Fruit fly (Drosophila melanogaster) whole organism, embryonic: ENCODE results near the gene CG5639.

Source experiments
- Ada2b ChIP-seq: fragments of 200-800 bp; sonication (Bioruptor generic); IDR thresholded peaks from 2 replicates; pipeline ENCODE4 v1.3.6; 2022; ENCODE audit warnings: missing biosample characterization, missing genetic modification characterization
- Adf1 ChIP-seq: fragments of 200-800 bp; sonication (Bioruptor generic); IDR thresholded peaks from 2 replicates; pipeline ENCODE4 v1.3.6; 2022; ENCODE audit warnings: missing biosample characterization, missing genetic modification characterization
- Antp ChIP-seq: fragments of 200-800 bp; sonication (Bioruptor generic); optimal IDR thresholded peaks from 3 replicates; lab custom pipeline; 2016; ENCODE audit warnings: missing biosample characterization, missing genetic modification characterization
- CG11504 ChIP-seq: fragments of 200-800 bp; sonication (Bioruptor generic); optimal IDR thresholded peaks from 3 replicates; lab custom pipeline; 2019; ENCODE audit warnings: missing biosample characterization, mild to moderate bottlenecking, missing genetic modification characterization, moderate library complexity
- CG11696 ChIP-seq: fragments of 200-800 bp; sonication (Bioruptor generic); IDR thresholded peaks from 2 replicates; pipeline ENCODE4 v1.3.6; 2022; ENCODE audit warnings: missing biosample characterization, missing genetic modification characterization
- CG12219 ChIP-seq: fragments of 200-800 bp; sonication (Bioruptor generic); optimal IDR thresholded peaks from 3 replicates; lab custom pipeline; 2018; ENCODE audit warnings: missing biosample characterization, mild to moderate bottlenecking, missing genetic modification characterization
- CG12236 ChIP-seq: fragments of 200-800 bp; sonication (Bioruptor generic); optimal IDR thresholded peaks from 2 replicates; lab custom pipeline; 2016; ENCODE audit warnings: missing biosample characterization, missing genetic modification characterization
- CG12391 ChIP-seq: fragments of 200-800 bp; sonication (Bioruptor generic); optimal IDR thresholded peaks from 3 replicates; lab custom pipeline; 2018; ENCODE audit warnings: missing biosample characterization, mild to moderate bottlenecking, missing genetic modification characterization, moderate library complexity
- CG13424 ChIP-seq: fragments of 200-800 bp; sonication (Bioruptor generic); optimal IDR thresholded peaks from 2 replicates; lab custom pipeline; 2019; ENCODE audit warnings: missing biosample characterization, mild to moderate bottlenecking, missing genetic modification characterization, moderate library complexity
- CG15696 ChIP-seq: fragments of 200-800 bp; sonication (Bioruptor generic); optimal IDR thresholded peaks from 2 replicates; lab custom pipeline; 2019; ENCODE audit warnings: missing biosample characterization, mild to moderate bottlenecking, missing genetic modification characterization, moderate library complexity
- CG16813 ChIP-seq: fragments of 200-800 bp; sonication (Bioruptor generic); IDR thresholded peaks from 3 replicates; pipeline ENCODE4 v1.3.6; 2022; ENCODE audit warnings: missing biosample characterization, missing genetic modification characterization; ENCODE audit not compliant: partially characterized antibody
- CG17361 ChIP-seq: fragments of 200-800 bp; sonication (Bioruptor generic); IDR thresholded peaks from 3 replicates; pipeline ENCODE4 v1.3.6; 2022; ENCODE audit warnings: missing biosample characterization, missing genetic modification characterization
- CG1832 ChIP-seq: fragments of 200-800 bp; sonication (Bioruptor generic); optimal IDR thresholded peaks from 2 replicates; lab custom pipeline; 2017; ENCODE audit warnings: missing biosample characterization, mild to moderate bottlenecking, missing genetic modification characterization, inconsistent platforms
- CG2889 ChIP-seq: fragments of 200-800 bp; sonication (Bioruptor generic); IDR thresholded peaks from 3 replicates; pipeline ENCODE4 v1.3.6; 2022; ENCODE audit warnings: missing biosample characterization, missing genetic modification characterization
- CG31365 ChIP-seq: fragments of 200-800 bp; sonication (Bioruptor generic); optimal IDR thresholded peaks from 2 replicates; lab custom pipeline; 2018; ENCODE audit warnings: missing biosample characterization, mild to moderate bottlenecking, missing genetic modification characterization
- CG31388 ChIP-seq: fragments of 200-800 bp; sonication (Bioruptor generic); optimal IDR thresholded peaks from 2 replicates; lab custom pipeline; 2016; ENCODE audit warnings: missing biosample characterization, missing genetic modification characterization
- CG3838 ChIP-seq: fragments of 200-800 bp; sonication (Bioruptor generic); optimal IDR thresholded peaks from 3 replicates; lab custom pipeline; 2016; ENCODE audit warnings: missing biosample characterization, missing genetic modification characterization
- CG4282 ChIP-seq: fragments of 200-800 bp; sonication (Bioruptor generic); optimal IDR thresholded peaks from 2 replicates; lab custom pipeline; 2016; ENCODE audit warnings: missing biosample characterization, missing genetic modification characterization
- CG7745 ChIP-seq: fragments of 200-800 bp; sonication (Bioruptor generic); optimal IDR thresholded peaks from 2 replicates; lab custom pipeline; 2018; ENCODE audit warnings: missing biosample characterization, mild to moderate bottlenecking, missing genetic modification characterization, moderate library complexity
- CG7987 ChIP-seq: fragments of 200-800 bp; sonication (Bioruptor generic); optimal IDR thresholded peaks from 2 replicates; lab custom pipeline; 2018; ENCODE audit warnings: missing biosample characterization, mild to moderate bottlenecking, missing genetic modification characterization, moderate library complexity
- CG8359 ChIP-seq: fragments of 200-800 bp; sonication (Bioruptor generic); optimal IDR thresholded peaks from 2 replicates; lab custom pipeline; 2017; ENCODE audit warnings: missing biosample characterization, mild to moderate bottlenecking, missing genetic modification characterization, borderline replicate concordance
- Dip3 ChIP-seq: fragments of 200-800 bp; sonication (Bioruptor generic); optimal IDR thresholded peaks from 3 replicates; lab custom pipeline; 2016; ENCODE audit warnings: missing biosample characterization, missing genetic modification characterization
- Dref ChIP-seq: fragments of 200-800 bp; sonication (Bioruptor generic); IDR thresholded peaks from 2 replicates; pipeline ENCODE4 v1.3.6; 2022; ENCODE audit warnings: missing biosample characterization, missing genetic modification characterization
- NC2β ChIP-seq: fragments of 200-800 bp; sonication (Bioruptor generic); optimal IDR thresholded peaks from 2 replicates; lab custom pipeline; 2016; ENCODE audit warnings: missing biosample characterization, missing genetic modification characterization
- Nf-YA ChIP-seq: fragments of 200-800 bp; sonication (Bioruptor generic); IDR thresholded peaks from 2 replicates; pipeline ENCODE4 v1.3.6; 2022; ENCODE audit warnings: missing biosample characterization, missing genetic modification characterization
- Opbp ChIP-seq: fragments of 200-800 bp; sonication (Bioruptor generic); IDR thresholded peaks from 3 replicates; pipeline ENCODE4 v1.3.6; 2022; ENCODE audit warnings: missing biosample characterization, missing genetic modification characterization; ENCODE audit not compliant: partially characterized antibody
- Rfx ChIP-seq: fragments of 200-800 bp; sonication (Bioruptor generic); IDR thresholded peaks from 2 replicates; pipeline ENCODE4 v1.3.6; 2022; ENCODE audit warnings: missing biosample characterization, missing genetic modification characterization
- Scr ChIP-seq: fragments of 200-800 bp; sonication (Bioruptor generic); IDR thresholded peaks from 2 replicates; pipeline ENCODE4 v1.3.6; 2022; ENCODE audit warnings: missing biosample characterization, missing genetic modification characterization; ENCODE audit not compliant: partially characterized antibody
- Sry-δ ChIP-seq: fragments of 200-800 bp; sonication (Bioruptor generic); optimal IDR thresholded peaks from 2 replicates; lab custom pipeline; 2016; ENCODE audit warnings: missing biosample characterization, missing genetic modification characterization
- Tbp ChIP-seq: fragments of >200 bp; optimal IDR thresholded peaks from 2 replicates; lab custom pipeline; 2018; ENCODE audit warnings: missing biosample characterization, missing genetic modification characterization
- amos ChIP-seq: fragments of 200-800 bp; sonication (Bioruptor generic); IDR thresholded peaks from 2 replicates; pipeline ENCODE4 v1.3.6; 2022; ENCODE audit warnings: missing biosample characterization, missing genetic modification characterization; ENCODE audit not compliant: partially characterized antibody
- bab2 ChIP-seq: fragments of 200-800 bp; sonication (Bioruptor generic); optimal IDR thresholded peaks from 2 replicates; lab custom pipeline; 2016; ENCODE audit warnings: missing biosample characterization, missing genetic modification characterization
- chinmo ChIP-seq: fragments of 200-800 bp; sonication (Bioruptor generic); IDR thresholded peaks from 4 replicates; pipeline ENCODE4 v1.3.6; 2022; ENCODE audit warnings: missing biosample characterization, missing genetic modification characterization; ENCODE audit not compliant: partially characterized antibody
- ci ChIP-seq: fragments of 200-800 bp; sonication (Bioruptor generic); IDR thresholded peaks from 3 replicates; pipeline ENCODE4 v1.3.6; 2022; ENCODE audit warnings: missing biosample characterization, missing genetic modification characterization
- dm ChIP-seq: fragments of 200-800 bp; sonication (Bioruptor generic); optimal IDR thresholded peaks from 3 replicates; lab custom pipeline; 2016; ENCODE audit warnings: missing biosample characterization, missing genetic modification characterization
- en ChIP-seq: fragments of 200-800 bp; sonication (Bioruptor generic); optimal IDR thresholded peaks from 2 replicates; lab custom pipeline; 2016; ENCODE audit warnings: missing biosample characterization, missing genetic modification characterization
- fru ChIP-seq: fragments of >200 bp; optimal IDR thresholded peaks from 2 replicates; lab custom pipeline; 2017
- ftz-f1 ChIP-seq: fragments of 200-800 bp; sonication (Bioruptor generic); optimal IDR thresholded peaks from 2 replicates; lab custom pipeline; 2016; ENCODE audit warnings: missing biosample characterization, missing genetic modification characterization
- fu2 ChIP-seq: fragments of 200-800 bp; sonication (Bioruptor generic); optimal IDR thresholded peaks from 2 replicates; lab custom pipeline; 2016; ENCODE audit warnings: missing biosample characterization, missing genetic modification characterization
- gsb ChIP-seq: fragments of 200-800 bp; sonication (Bioruptor generic); IDR thresholded peaks from 2 replicates; pipeline ENCODE4 v1.3.6; 2022; ENCODE audit warnings: missing biosample characterization, missing genetic modification characterization
- gsb-n ChIP-seq: fragments of 200-800 bp; sonication (Bioruptor generic); optimal IDR thresholded peaks from 3 replicates; lab custom pipeline; 2018; ENCODE audit warnings: missing biosample characterization, mild to moderate bottlenecking, missing genetic modification characterization
- ind ChIP-seq: fragments of 200-800 bp; sonication (Bioruptor generic); optimal IDR thresholded peaks from 3 replicates; lab custom pipeline; 2016; ENCODE audit warnings: missing biosample characterization, missing genetic modification characterization
- lmd ChIP-seq: fragments of 200-800 bp; sonication (Bioruptor generic); IDR thresholded peaks from 2 replicates; pipeline ENCODE4 v1.3.6; 2022; ENCODE audit warnings: missing biosample characterization, missing genetic modification characterization
- pb ChIP-seq: fragments of 200-800 bp; sonication (Bioruptor generic); optimal IDR thresholded peaks from 3 replicates; lab custom pipeline; 2016; ENCODE audit warnings: missing biosample characterization, missing genetic modification characterization
- pho ChIP-seq: fragments of 200-800 bp; sonication (Bioruptor generic); optimal IDR thresholded peaks from 2 replicates; lab custom pipeline; 2016; ENCODE audit warnings: missing biosample characterization, missing genetic modification characterization
- pita ChIP-seq: fragments of 200-800 bp; sonication (Bioruptor generic); optimal IDR thresholded peaks from 2 replicates; lab custom pipeline; 2017; ENCODE audit warnings: missing biosample characterization, mild to moderate bottlenecking, missing genetic modification characterization
- row ChIP-seq: fragments of 200-800 bp; sonication (Bioruptor generic); IDR thresholded peaks from 3 replicates; pipeline ENCODE4 v1.3.6; 2022; ENCODE audit warnings: missing biosample characterization, missing genetic modification characterization
- slp2 ChIP-seq: fragments of 200-800 bp; sonication (Bioruptor generic); optimal IDR thresholded peaks from 2 replicates; lab custom pipeline; 2016; ENCODE audit warnings: missing biosample characterization, missing genetic modification characterization
- unpg ChIP-seq: fragments of 200-800 bp; sonication (Bioruptor generic); optimal IDR thresholded peaks from 3 replicates; lab custom pipeline; 2018; ENCODE audit warnings: missing biosample characterization, mild to moderate bottlenecking, missing genetic modification characterization, moderate library complexity
- vnd ChIP-seq: fragments of 200-800 bp; sonication (Bioruptor generic); IDR thresholded peaks from 3 replicates; pipeline ENCODE4 v1.3.6; 2022; ENCODE audit warnings: missing biosample characterization, missing genetic modification characterization; ENCODE audit not compliant: partially characterized antibody
- zen2 ChIP-seq: fragments of 200-800 bp; sonication (Bioruptor generic); IDR thresholded peaks from 3 replicates; pipeline ENCODE4 v1.3.6; 2022; ENCODE audit warnings: missing biosample characterization, missing genetic modification characterization; ENCODE audit not compliant: partially characterized antibody
- zf30C ChIP-seq: fragments of 200-800 bp; sonication (Bioruptor generic); optimal IDR thresholded peaks from 3 replicates; lab custom pipeline; 2018; ENCODE audit warnings: missing biosample characterization, mild to moderate bottlenecking, missing genetic modification characterization

The CG5639 gene

dm6 chr3R:27569706-27570105, 26.2 kb downstream of the CG5639 start (continued):
- TF ChIP-seq fu2 (GFP tag; lab: Kevin White, UChicago) (peak; percentile 75), Opbp (no peak), CG12219 (GFP tag; lab: Kevin White, UChicago) (peak; percentile 71), CG3838 (GFP tag; lab: Kevin White, UChicago) (peak; percentile 5), CG4282 (GFP tag; lab: Kevin White, UChicago) (peak; percentile 69), CG31388 (GFP tag; lab: Kevin White, UChicago) (peak; percentile 63), Antp (GFP tag; lab: Kevin White, UChicago) (peak; percentile 87), bab2 (GFP tag; lab: Kevin White, UChicago) (peak; percentile 93), gsb-n (no peak), CG8359 (GFP tag; lab: Kevin White, UChicago) (peak; percentile 60), gsb (GFP tag; lab: Robert Waterston, UW) (peak; percentile 83), lmd (GFP tag; lab: Robert Waterston, UW) (peak; percentile 90), slp2 (GFP tag; lab: Kevin White, UChicago) (peak; percentile 56), CG7745 (tag; lab: Kevin White, UChicago) (no peak), CG1832 (GFP tag; lab: Kevin White, UChicago) (no peak), CG16813 (GFP tag; lab: Robert Waterston, UW) (no peak), dm (GFP tag; lab: Kevin White, UChicago) (peak; percentile 53), CG12236 (GFP tag; lab: Kevin White, UChicago) (peak; percentile 6), CG17361 (GFP tag; lab: Robert Waterston, UW) (no peak; the same call in 1 of the 3 replicates), unpg (GFP tag; lab: Kevin White, UChicago) (peak; percentile 70), CG13424 (tag; lab: Kevin White, UChicago) (peak; percentile 72), Sry-δ (GFP tag; lab: Kevin White, UChicago) (peak; percentile 64), Dip3 (peak; percentile 90), Nf-YA (peak; percentile 82), zen2 (GFP tag; lab: Robert Waterston, UW) (no peak), CG11504 (tag; lab: Kevin White, UChicago) (peak; percentile 93), CG2889 (peak; percentile 80; the same call in 2 of the 3 replicates), CG11696 (GFP tag; lab: Robert Waterston, UW) (peak; percentile 73), Rfx (GFP tag; lab: Robert Waterston, UW) (peak; percentile 96), CG7987 (GFP tag; lab: Kevin White, UChicago) (peak; percentile 76), zf30C (GFP tag; lab: Kevin White, UChicago) (no peak), chinmo (GFP tag; lab: Robert Waterston, UW) (no peak), Ada2b (GFP tag; lab: Robert Waterston, UW) (peak; percentile 96), NC2β (GFP tag; lab: Kevin White, UChicago) (peak; percentile 24), ftz-f1 (GFP tag; lab: Kevin White, UChicago) (no peak), pb (GFP tag; lab: Kevin White, UChicago) (peak; percentile 90), ind (GFP tag; lab: Kevin White, UChicago) (peak; percentile 93), Scr (GFP tag; lab: Robert Waterston, UW) (no peak), en (peak; percentile 64), pho (GFP tag; lab: Kevin White, UChicago) (peak; percentile 50), Tbp (no peak), fru (no peak), Adf1 (GFP tag; lab: Robert Waterston, UW) (peak; percentile 36; the same call in 1 of the 2 replicates), amos (GFP tag; lab: Robert Waterston, UW) (no peak), ci (GFP tag; lab: Robert Waterston, UW) (peak; percentile 90), row (GFP tag; lab: Robert Waterston, UW) (peak; percentile 86), vnd (GFP tag; lab: Robert Waterston, UW) (no peak), Dref (GFP tag; lab: Robert Waterston, UW) (no peak), CG31365 (tag; lab: Kevin White, UChicago) (peak; percentile 82), pita (GFP tag; lab: Kevin White, UChicago) (no peak), CG12391 (tag; lab: Kevin White, UChicago) (peak; percentile 77), CG15696 (peak; percentile 60)
